Fruit fly (Drosophila melanogaster) whole organism, embryonic: ENCODE results near the gene ZnT63C.

Experiments used
- Bgb ChIP-seq: fragments of 200-800 bp; sonication (Bioruptor generic); IDR thresholded peaks from 2 replicates; pipeline ENCODE4 v1.3.6; 2022; ENCODE audit warnings: missing biosample characterization, missing genetic modification characterization; ENCODE audit not compliant: partially characterized antibody
- Blimp-1 ChIP-seq: fragments of 200-800 bp; sonication (Bioruptor generic); optimal IDR thresholded peaks from 3 replicates; lab custom pipeline; 2018; ENCODE audit warnings: missing biosample characterization, missing genetic modification characterization, mild to moderate bottlenecking, moderate library complexity, missing genetic modification reagents
- CG1024 ChIP-seq: fragments of 200-800 bp; sonication (Bioruptor generic); IDR thresholded peaks from 2 replicates; pipeline ENCODE4 v1.3.6; 2022; ENCODE audit warnings: missing biosample characterization, missing genetic modification characterization
- CG10979 ChIP-seq: fragments of 200-800 bp; sonication (Bioruptor generic); optimal IDR thresholded peaks from 2 replicates; lab custom pipeline; 2018; ENCODE audit warnings: missing biosample characterization, mild to moderate bottlenecking, missing genetic modification characterization, moderate library complexity
- CG11093 ChIP-seq: fragments of 200-800 bp; sonication (Bioruptor generic); IDR thresholded peaks from 3 replicates; pipeline ENCODE4 v1.3.6; 2022; ENCODE audit warnings: missing biosample characterization, missing genetic modification characterization
- CG11247 ChIP-seq: fragments of 200-800 bp; sonication (Bioruptor generic); IDR thresholded peaks from 2 replicates; pipeline ENCODE4 v1.3.6; 2022; ENCODE audit warnings: missing biosample characterization, missing genetic modification characterization
- CG11456 ChIP-seq: fragments of 200-800 bp; sonication (Bioruptor generic); IDR thresholded peaks from 3 replicates; pipeline ENCODE4 v1.3.6; 2022; ENCODE audit warnings: missing biosample characterization, missing genetic modification characterization
- CG13624 ChIP-seq: fragments of 200-800 bp; sonication (Bioruptor generic); optimal IDR thresholded peaks from 2 replicates; lab custom pipeline; 2016; ENCODE audit warnings: missing biosample characterization, missing genetic modification characterization
- CG15514 ChIP-seq: fragments of 200-800 bp; sonication (Bioruptor generic); optimal IDR thresholded peaks from 3 replicates; lab custom pipeline; 2017; ENCODE audit warnings: missing biosample characterization, missing genetic modification characterization, mild to moderate bottlenecking, moderate library complexity, missing genetic modification reagents
- CG1602 ChIP-seq: fragments of 200-800 bp; sonication (Bioruptor generic); optimal IDR thresholded peaks from 3 replicates; lab custom pipeline; 2016; ENCODE audit warnings: missing biosample characterization, missing genetic modification characterization
- CG1647 ChIP-seq: fragments of 200-800 bp; sonication (Bioruptor generic); optimal IDR thresholded peaks from 3 replicates; lab custom pipeline; 2016; ENCODE audit warnings: missing biosample characterization, missing genetic modification characterization
- CG17359 ChIP-seq: fragments of 200-800 bp; sonication (Bioruptor generic); optimal IDR thresholded peaks from 3 replicates; lab custom pipeline; 2018; ENCODE audit warnings: missing biosample characterization, mild to moderate bottlenecking, missing genetic modification characterization, moderate library complexity
- CG1792 ChIP-seq: fragments of 200-800 bp; sonication (Bioruptor generic); optimal IDR thresholded peaks from 2 replicates; lab custom pipeline; 2016; ENCODE audit warnings: missing biosample characterization, missing genetic modification characterization
- CG2199 ChIP-seq: fragments of 200-800 bp; sonication (Bioruptor generic); IDR thresholded peaks from 3 replicates; pipeline ENCODE4 v1.3.6; 2022; ENCODE audit warnings: missing biosample characterization, missing genetic modification characterization
- CG2712 ChIP-seq: fragments of 200-800 bp; optimal IDR thresholded peaks from 3 replicates; lab custom pipeline; 2019; ENCODE audit warnings: missing biosample characterization, mild to moderate bottlenecking, missing genetic modification characterization, moderate library complexity
- CG31441 ChIP-seq: fragments of 200-800 bp; sonication (Bioruptor generic); IDR thresholded peaks from 2 replicates; pipeline ENCODE4 v1.3.6; 2022; ENCODE audit warnings: missing biosample characterization, missing genetic modification characterization
- CG32772 ChIP-seq: fragments of 200-800 bp; sonication (Bioruptor generic); IDR thresholded peaks from 2 replicates; pipeline ENCODE4 v1.3.6; 2022; ENCODE audit warnings: missing biosample characterization, missing genetic modification characterization
- CG4730 ChIP-seq: fragments of 200-800 bp; sonication (Bioruptor generic); IDR thresholded peaks from 2 replicates; pipeline ENCODE4 v1.3.6; 2022; ENCODE audit warnings: missing biosample characterization, missing genetic modification characterization
- CG5245 ChIP-seq: fragments of 200-800 bp; sonication (Bioruptor generic); optimal IDR thresholded peaks from 3 replicates; lab custom pipeline; 2016; ENCODE audit warnings: missing biosample characterization, missing genetic modification characterization
- CG7372 ChIP-seq: fragments of 200-800 bp; sonication (Bioruptor generic); IDR thresholded peaks from 2 replicates; pipeline ENCODE4 v1.3.6; 2022; ENCODE audit warnings: missing biosample characterization, missing genetic modification characterization
- CG8388 ChIP-seq: fragments of 200-800 bp; sonication (Bioruptor generic); optimal IDR thresholded peaks from 2 replicates; lab custom pipeline; 2019; ENCODE audit warnings: missing biosample characterization, mild to moderate bottlenecking, missing genetic modification characterization, moderate library complexity
- CG8478 ChIP-seq: fragments of >200 bp; optimal IDR thresholded peaks from 2 replicates; lab custom pipeline; 2018
- Dbx ChIP-seq: fragments of 200-800 bp; sonication (Bioruptor generic); IDR thresholded peaks from 3 replicates; pipeline ENCODE4 v1.3.6; 2022; ENCODE audit warnings: missing biosample characterization, missing genetic modification characterization
- Dp ChIP-seq: fragments of 200-800 bp; sonication (Bioruptor generic); optimal IDR thresholded peaks from 2 replicates; lab custom pipeline; 2018; ENCODE audit warnings: missing biosample characterization, mild to moderate bottlenecking, missing genetic modification characterization, moderate library complexity
- Drgx ChIP-seq: fragments of 200-800 bp; sonication (Bioruptor generic); IDR thresholded peaks from 2 replicates; pipeline ENCODE4 v1.3.6; 2022; ENCODE audit warnings: missing biosample characterization, missing genetic modification characterization
- Gug ChIP-seq: fragments of 200-800 bp; sonication (Bioruptor generic); IDR thresholded peaks from 4 replicates; pipeline ENCODE4 v1.3.6; 2022; ENCODE audit warnings: missing biosample characterization, missing genetic modification characterization
- H2.0 ChIP-seq: fragments of 200-800 bp; sonication (Bioruptor generic); IDR thresholded peaks from 2 replicates; pipeline ENCODE4 v1.3.6; 2022; ENCODE audit warnings: missing biosample characterization, missing genetic modification characterization
- MBD-R2 ChIP-seq: fragments of 200-800 bp; sonication (Bioruptor generic); IDR thresholded peaks from 2 replicates; pipeline ENCODE4 v1.3.6; 2022; ENCODE audit warnings: missing biosample characterization, missing genetic modification characterization
- Mrtf ChIP-seq: fragments of 200-800 bp; sonication (Bioruptor generic); IDR thresholded peaks from 3 replicates; pipeline ENCODE4 v1.3.6; 2022; ENCODE audit warnings: missing biosample characterization, missing genetic modification characterization
- NK7.1 ChIP-seq: fragments of 200-800 bp; sonication (Bioruptor generic); optimal IDR thresholded peaks from 3 replicates; lab custom pipeline; 2016; ENCODE audit warnings: missing biosample characterization, missing genetic modification characterization
- Oaz ChIP-seq: fragments of 200-800 bp; sonication (Bioruptor generic); IDR thresholded peaks from 2 replicates; pipeline ENCODE4 v1.3.6; 2022; ENCODE audit warnings: missing biosample characterization, missing genetic modification characterization
- Sry-δ ChIP-seq: fragments of 200-800 bp; sonication (Bioruptor generic); optimal IDR thresholded peaks from 2 replicates; lab custom pipeline; 2016; ENCODE audit warnings: missing biosample characterization, missing genetic modification characterization
- Xbp1 ChIP-seq: fragments of 200-800 bp; sonication (Bioruptor generic); optimal IDR thresholded peaks from 3 replicates; lab custom pipeline; 2016; ENCODE audit warnings: missing biosample characterization, mild to moderate bottlenecking, missing genetic modification characterization
- ara ChIP-seq: fragments of 200-800 bp; sonication (Bioruptor generic); IDR thresholded peaks from 2 replicates; pipeline ENCODE4 v1.3.6; 2022; ENCODE audit warnings: missing biosample characterization, missing genetic modification characterization
- bsh ChIP-seq, 2 experiments: fragments of 200-800 bp; sonication (Bioruptor generic); optimal IDR thresholded peaks; 2 replicates each; lab custom pipeline; 2017 to 2018; ENCODE audit warnings: mild to moderate bottlenecking in 2 of 2, missing biosample characterization in 2 of 2, missing genetic modification characterization in 2 of 2, moderate library complexity in 1 of 2
- cas ChIP-seq: fragments of 200-800 bp; sonication (Bioruptor generic); IDR thresholded peaks from 2 replicates; pipeline ENCODE4 v1.3.6; 2022; ENCODE audit warnings: missing biosample characterization, missing genetic modification characterization
- chif ChIP-seq, 2 experiments: fragments of 200-800 bp; sonication (Bioruptor generic); optimal IDR thresholded peaks; 3 replicates each; lab custom pipeline; 2016; ENCODE audit warnings: missing biosample characterization in 2 of 2, missing genetic modification characterization in 2 of 2
- dysf ChIP-seq: fragments of 200-800 bp; sonication (Bioruptor generic); IDR thresholded peaks from 3 replicates; pipeline ENCODE4 v1.3.6; 2022; ENCODE audit warnings: missing biosample characterization, missing genetic modification characterization
- esg ChIP-seq: fragments of 200-800 bp; sonication (Bioruptor generic); conservative IDR thresholded peaks from 2 replicates; pipeline ENCODE4 v1.3.6; 2022; ENCODE audit warnings: missing biosample characterization, missing genetic modification characterization
- fu2 ChIP-seq: fragments of 200-800 bp; sonication (Bioruptor generic); optimal IDR thresholded peaks from 2 replicates; lab custom pipeline; 2016; ENCODE audit warnings: missing biosample characterization, missing genetic modification characterization
- gce ChIP-seq: fragments of 200-800 bp; sonication (Bioruptor generic); IDR thresholded peaks from 3 replicates; pipeline ENCODE4 v1.3.6; 2022; ENCODE audit warnings: missing biosample characterization, missing genetic modification characterization
- gem ChIP-seq: fragments of 200-800 bp; sonication (Bioruptor generic); optimal IDR thresholded peaks from 2 replicates; lab custom pipeline; 2019; ENCODE audit warnings: missing biosample characterization, mild to moderate bottlenecking, missing genetic modification characterization, moderate library complexity
- gsb-n ChIP-seq: fragments of 200-800 bp; sonication (Bioruptor generic); optimal IDR thresholded peaks from 3 replicates; lab custom pipeline; 2018; ENCODE audit warnings: missing biosample characterization, mild to moderate bottlenecking, missing genetic modification characterization
- onecut ChIP-seq: fragments of 200-800 bp; sonication (Bioruptor generic); IDR thresholded peaks from 2 replicates; pipeline ENCODE4 v1.3.6; 2022; ENCODE audit warnings: missing biosample characterization, missing genetic modification characterization
- pan ChIP-seq, 4 experiments: fragments of >200 bp in 3 of 4; fragments of 200-800 bp in 1 of 4; sonication (Bioruptor generic) in 1 of 4; optimal IDR thresholded peaks in 3 of 4; IDR thresholded peaks in 1 of 4; 2 replicates each; pipeline versions ENCODE4 v1.3.6 to Lab custom; 2017 to 2022; ENCODE audit warnings: missing biosample characterization in 2 of 4, missing genetic modification characterization in 2 of 4, mixed read lengths in 1 of 4
- pho ChIP-seq: fragments of 200-800 bp; sonication (Bioruptor generic); optimal IDR thresholded peaks from 2 replicates; lab custom pipeline; 2016; ENCODE audit warnings: missing biosample characterization, missing genetic modification characterization
- rib ChIP-seq: fragments of 200-800 bp; sonication (Bioruptor generic); IDR thresholded peaks from 2 replicates; pipeline ENCODE4 v1.3.6; 2022; ENCODE audit warnings: missing biosample characterization, missing genetic modification characterization
- sens ChIP-seq: fragments of 200-800 bp; sonication (Bioruptor generic); peaks from one replicate; lab custom pipeline; 2016; ENCODE audit warnings: missing biosample characterization, missing genetic modification characterization
- slbo ChIP-seq: fragments of 200-800 bp; sonication (Bioruptor generic); IDR thresholded peaks from 2 replicates; pipeline ENCODE4 v1.3.6; 2022; ENCODE audit warnings: missing biosample characterization, missing genetic modification characterization
- vnd ChIP-seq: fragments of 200-800 bp; sonication (Bioruptor generic); IDR thresholded peaks from 3 replicates; pipeline ENCODE4 v1.3.6; 2022; ENCODE audit warnings: missing biosample characterization, missing genetic modification characterization; ENCODE audit not compliant: partially characterized antibody
- zen2 ChIP-seq: fragments of 200-800 bp; sonication (Bioruptor generic); IDR thresholded peaks from 3 replicates; pipeline ENCODE4 v1.3.6; 2022; ENCODE audit warnings: missing biosample characterization, missing genetic modification characterization; ENCODE audit not compliant: partially characterized antibody

ZnT63C gene

dm6 chr3L:3284900-3285299, 18.6 kb upstream of the ZnT63C start:
- TF ChIP-seq CG2199, result no peak
- TF ChIP-seq bsh (GFP tag; optimal IDR thresholded peaks at IDR 0.05; lab: Kevin White, UChicago), result no peak
- TF ChIP-seq CG8478, result no peak
- no peak for TF ChIP-seq CG11093 (GFP tag; lab: Robert Waterston, UW)
- TF ChIP-seq esg (GFP tag; lab: Robert Waterston, UW), result no peak
- no peak for TF ChIP-seq gce (GFP tag; lab: Robert Waterston, UW)
- no peak for TF ChIP-seq CG8388 (GFP tag; lab: Kevin White, UChicago)
- TF ChIP-seq CG4730, result no peak
- TF ChIP-seq Drgx, result peak; percentile 14; the same call in 1 of the 2 replicates
- TF ChIP-seq CG11456 (GFP tag; lab: Robert Waterston, UW), result no peak
- no peak for TF ChIP-seq CG2712 (tag; lab: Kevin White, UChicago)
- TF ChIP-seq gem, result peak; percentile 14
- no peak for TF ChIP-seq Xbp1 (GFP tag; lab: Kevin White, UChicago)
- no peak for TF ChIP-seq rib (GFP tag; lab: Robert Waterston, UW)
- no peak for TF ChIP-seq fu2 (GFP tag; lab: Kevin White, UChicago)
- TF ChIP-seq CG13624 (GFP tag; lab: Kevin White, UChicago), result no peak
- TF ChIP-seq NK7.1 (GFP tag; lab: Kevin White, UChicago), result no peak
- TF ChIP-seq sens (GFP tag; lab: Kevin White, UChicago), result peak; percentile 57
- no peak for TF ChIP-seq Oaz (GFP tag; lab: Robert Waterston, UW)
- TF ChIP-seq Sry-δ (GFP tag; lab: Kevin White, UChicago), result no peak
- TF ChIP-seq pho (GFP tag; lab: Kevin White, UChicago), result no peak
- TF ChIP-seq CG15514 (GFP tag; lab: Kevin White, UChicago), result no peak
- TF ChIP-seq CG5245 (GFP tag; lab: Kevin White, UChicago), result no peak

dm6 chr3L:3288414-3288813, 15.1 kb upstream of the ZnT63C start:
- TF ChIP-seq CG1792 (GFP tag; lab: Kevin White, UChicago), result no peak
- peak; percentile 36 for TF ChIP-seq CG10979
- no peak for TF ChIP-seq ara (GFP tag; lab: Robert Waterston, UW)
- TF ChIP-seq zen2 (GFP tag; lab: Robert Waterston, UW), result no peak
- no peak for TF ChIP-seq vnd
- TF ChIP-seq CG1024 (GFP tag; lab: Robert Waterston, UW), result peak; percentile 67
- TF ChIP-seq slbo, result peak; percentile 79
- TF ChIP-seq CG1647, result no peak
- peak; percentile 68 for TF ChIP-seq CG11247 (GFP tag; lab: Robert Waterston, UW)
- TF ChIP-seq gsb-n (tag; lab: Kevin White, UChicago), result no peak
- TF ChIP-seq Dp (GFP tag; lab: Kevin White, UChicago), result peak; percentile 26
- TF ChIP-seq CG7372 (GFP tag; lab: Robert Waterston, UW), result peak; percentile 37; the same call in 1 of the 2 replicates
- TF ChIP-seq pan (optimal IDR thresholded peaks at IDR 0.05; lab: Kevin White, UChicago), result no peak
- TF ChIP-seq pan (GFP tag; optimal IDR thresholded peaks at IDR 0.05 in 1 of 2, IDR thresholded peaks at IDR 0.05 in 1 of 2), result peak in 1 of 2 experiments; percentile 48
- peak; percentile 11 for TF ChIP-seq Blimp-1 (GFP tag; lab: Kevin White, UChicago)
- 0 out of 2 replicates have a peak, but pooled peaks have one; percentile 33 for TF ChIP-seq Bgb (GFP tag; lab: Robert Waterston, UW)
- peak; percentile 35; the same call in 2 of the 3 replicates for TF ChIP-seq Mrtf
- TF ChIP-seq cas (GFP tag; lab: Robert Waterston, UW), result no peak
- TF ChIP-seq onecut (GFP tag; lab: Robert Waterston, UW), result peak; percentile 46
- TF ChIP-seq CG1602 (GFP tag; lab: Kevin White, UChicago), result no peak
- TF ChIP-seq H2.0 (GFP tag; lab: Robert Waterston, UW), result peak; percentile 52
- no peak for TF ChIP-seq chif (GFP tag; optimal IDR thresholded peaks at IDR 0.05; lab: Kevin White, UChicago)
- peak; percentile 29; the same call in 1 of the 4 replicates for TF ChIP-seq Gug
- peak; percentile 18; the same call in 1 of the 2 replicates for TF ChIP-seq MBD-R2 (GFP tag; lab: Robert Waterston, UW)
- TF ChIP-seq CG32772 (GFP tag; lab: Robert Waterston, UW), result peak; percentile 40; the same call in 1 of the 2 replicates
- TF ChIP-seq CG17359, result peak; percentile 55
- peak; percentile 56; the same call in 2 of the 3 replicates for TF ChIP-seq dysf (GFP tag; lab: Robert Waterston, UW)
- peak; percentile 50; the same call in 1 of the 3 replicates for TF ChIP-seq Dbx (GFP tag; lab: Robert Waterston, UW)
- 0 out of 2 replicates have a peak, but pooled peaks have one; percentile 9 for TF ChIP-seq CG31441
